Fruit fly (Drosophila melanogaster): ENCODE data around the gene CG33722.

CG33722 gene

dm6 chr3R:8206628-8207275 is 37.1 kb upstream of the CG33722 start (continued):
- peak; percentile 23 for TF ChIP-seq Jarid2 (GFP tag; optimal IDR thresholded peaks at IDR 0.05)
- 0 out of 3 replicates have a peak, but pooled peaks have one; percentile 50 for TF ChIP-seq CG34422 (GFP tag; IDR thresholded peaks at IDR 0.05)
- TF ChIP-seq Spps (tag; optimal IDR thresholded peaks at IDR 0.05), result peak; percentile 2
- TF ChIP-seq fru (optimal IDR thresholded peaks at IDR 0.05), result no peak
- peak; percentile 9 for TF ChIP-seq CG3407 (GFP tag; optimal IDR thresholded peaks at IDR 0.05)
- no peak for TF ChIP-seq Lhr (GFP tag; optimal IDR thresholded peaks at IDR 0.05)
- TF ChIP-seq luna (GFP tag; optimal IDR thresholded peaks at IDR 0.05), result no peak
- TF ChIP-seq Meics (GFP tag; optimal IDR thresholded peaks at IDR 0.05), result peak; percentile 51
- no peak for TF ChIP-seq CG8765 (GFP tag; IDR thresholded peaks at IDR 0.05)
- TF ChIP-seq schlank (tag; optimal IDR thresholded peaks at IDR 0.05), result no peak
- TF ChIP-seq CoRest (tag; optimal IDR thresholded peaks at IDR 0.05), result peak; percentile 77
- TF ChIP-seq tap (tag; optimal IDR thresholded peaks at IDR 0.05), result peak; percentile 57
- TF ChIP-seq gro (GFP tag; optimal IDR thresholded peaks at IDR 0.05), result peak; percentile 34
- TF ChIP-seq CG14050 (GFP tag; IDR thresholded peaks at IDR 0.05), result peak; percentile 41; the same call in 2 of the 3 replicates
- no peak for TF ChIP-seq Ravus (GFP tag; IDR thresholded peaks at IDR 0.05)
- peak; percentile 74 for TF ChIP-seq GATAe (GFP tag; conservative IDR thresholded peaks at IDR 0.05)
- TF ChIP-seq ro (GFP tag; IDR thresholded peaks at IDR 0.05), result no peak
- TF ChIP-seq Hr3 (GFP tag; optimal IDR thresholded peaks at IDR 0.05), result peak; percentile 30
- no peak for TF ChIP-seq aop (GFP tag; IDR thresholded peaks at IDR 0.05)
- TF ChIP-seq CG18599 (GFP tag; optimal IDR thresholded peaks at IDR 0.05), result peak; percentile 70
- peak; percentile 9 for TF ChIP-seq Nf-YC (tag; optimal IDR thresholded peaks at IDR 0.05)
- TF ChIP-seq Six4 (GFP tag; optimal IDR thresholded peaks at IDR 0.05), result no peak
- TF ChIP-seq ranshi (GFP tag; IDR thresholded peaks at IDR 0.05), result peak; percentile 58; the same call in 1 of the 2 replicates
- no peak for TF ChIP-seq prd (optimal IDR thresholded peaks at IDR 0.05)
- TF ChIP-seq prd (GFP tag; IDR thresholded peaks at IDR 0.05), result peak; percentile 56; the same call in 2 of the 3 replicates
- no peak for TF ChIP-seq CG10654 (GFP tag; optimal IDR thresholded peaks at IDR 0.05)
- TF ChIP-seq Usf (GFP tag; optimal IDR thresholded peaks at IDR 0.05), result peak; percentile 31
- peak; percentile 2 for TF ChIP-seq Camta (GFP tag; optimal IDR thresholded peaks at IDR 0.05)
- peak; percentile 53 for TF ChIP-seq Dek (tag; optimal IDR thresholded peaks at IDR 0.05)
- TF ChIP-seq trem (tag; optimal IDR thresholded peaks at IDR 0.05), result peak; percentile 22

- TF ChIP-seq CG6689 (GFP tag; IDR thresholded peaks at IDR 0.05) (no peak), gro (GFP tag; optimal IDR thresholded peaks at IDR 0.05) (no peak), Awh (GFP tag; IDR thresholded peaks at IDR 0.05) (no peak), slp2 (GFP tag; optimal IDR thresholded peaks at IDR 0.05) (no peak), crp (GFP tag; optimal IDR thresholded peaks at IDR 0.05) (no peak), sens-2 (GFP tag; IDR thresholded peaks at IDR 0.05) (peak; percentile 91), CG6683 (GFP tag; optimal IDR thresholded peaks at IDR 0.05) (no peak), B-H1 (GFP tag; IDR thresholded peaks at IDR 0.05) (no peak), sqz (GFP tag; optimal IDR thresholded peaks at IDR 0.05) (peak; percentile 38), CG15073 (GFP tag; optimal IDR thresholded peaks at IDR 0.05) (no peak), Ets97D (GFP tag; optimal IDR thresholded peaks at IDR 0.05) (no peak), CG4404 (GFP tag; IDR thresholded peaks at IDR 0.05) (no peak), CG3838 (GFP tag; optimal IDR thresholded peaks at IDR 0.05) (no peak), CG5180 (GFP tag; optimal IDR thresholded peaks at IDR 0.05) (no peak), Sry-δ (GFP tag; optimal IDR thresholded peaks at IDR 0.05) (no peak), CG12299 (tag; optimal IDR thresholded peaks at IDR 0.05) (no peak), CG1647 (GFP tag; optimal IDR thresholded peaks at IDR 0.05) (no peak), bsh (GFP tag; optimal IDR thresholded peaks at IDR 0.05) (no peak), CG8359 (GFP tag; optimal IDR thresholded peaks at IDR 0.05; ENCODE audit: borderline replicate concordance) (no peak), CG12744 (GFP tag; optimal IDR thresholded peaks at IDR 0.05) (no peak), ERR (GFP tag; optimal IDR thresholded peaks at IDR 0.05) (no peak), CG4328 (GFP tag; optimal IDR thresholded peaks at IDR 0.05) (no peak), CG10959 (GFP tag; IDR thresholded peaks at IDR 0.05) (no peak), Ets65A (GFP tag) (no peak)
These were observed 36.6 kb upstream of the CG33722 start for dm6 chr3R:8207276-8207654.
